Worm (Caenorhabditis elegans) whole organism, young adult: ENCODE measurements around the gene gst-39.

Experiments used
- akir-1 ChIP-seq: fragments of 200-800 bp; sonication (Bioruptor generic); optimal IDR thresholded peaks from 2 replicates; lab custom pipeline; 2018; ENCODE audit warnings: mild to moderate bottlenecking, missing genetic modification characterization, moderate library complexity, missing compliant biosample characterization
- pha-4 ChIP-seq: fragments of 150-350 bp; sonication (generic microtip); optimal IDR thresholded peaks from 2 replicates; lab custom pipeline; 2014; ENCODE audit warnings: missing biosample characterization, missing genetic modification reagents, missing genetic modification characterization

DNA sequence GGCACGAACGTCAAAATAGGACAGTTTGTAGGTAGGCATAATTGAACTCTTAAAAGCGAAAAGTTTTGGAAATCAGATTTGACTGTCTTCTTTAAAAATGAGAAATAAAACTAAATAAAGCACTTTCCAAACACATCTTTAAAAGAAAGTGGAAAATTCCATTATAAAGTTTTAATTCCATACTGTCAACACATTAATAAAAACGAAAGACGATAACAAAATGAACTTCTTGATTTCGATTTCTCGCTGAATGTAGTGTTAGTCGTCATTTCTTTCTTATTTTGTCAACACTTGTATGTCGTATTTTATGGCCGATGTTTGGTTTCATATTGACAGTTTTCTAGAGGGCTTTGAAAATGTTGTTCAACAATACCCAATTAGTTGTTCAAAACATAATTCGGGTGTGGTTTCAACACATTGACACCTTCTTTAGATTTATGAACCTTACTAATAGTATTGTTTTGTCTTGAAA, 1.9 kb downstream of the gst-39 start, which contains the start of gene gst-29:
- TF ChIP-seq pha-4 (tag; lab: Kevin White, UChicago) = no peak
- no peak for TF ChIP-seq akir-1 (GFP tag; lab: Kevin White, UChicago)
